Fruit fly (Drosophila melanogaster): Measurements from ENCODE around the gene Rad9.

DNA sequence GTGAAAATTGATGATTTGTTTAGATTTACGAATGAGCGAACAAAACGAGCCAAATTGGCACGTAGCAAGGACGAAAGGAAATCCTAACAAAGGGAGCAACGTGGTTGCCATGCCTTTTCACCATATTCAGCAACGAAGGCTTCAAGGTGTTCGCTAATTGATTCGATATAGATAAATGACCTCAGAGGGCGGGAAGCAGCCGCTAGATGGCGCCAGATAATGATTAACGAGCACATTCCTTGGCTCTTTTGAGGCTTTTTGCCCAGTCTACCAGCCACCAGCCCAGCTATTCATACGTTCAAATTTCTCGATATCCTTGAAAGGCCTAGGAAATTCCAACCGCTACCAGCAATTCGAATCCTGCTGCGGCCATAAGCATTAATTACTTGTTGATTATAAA is 44.1 kb upstream of the Rad9 start:
- TF ChIP-seq CTCF (optimal IDR thresholded peaks at IDR 0.05) (peak; percentile 71 to 77), CG8478 (optimal IDR thresholded peaks at IDR 0.05) (no peak)

Data from S2 (cell line).